Fruit fly (Drosophila melanogaster): Measurements from ENCODE around the gene Vps26.

The Vps26 gene

DNA sequence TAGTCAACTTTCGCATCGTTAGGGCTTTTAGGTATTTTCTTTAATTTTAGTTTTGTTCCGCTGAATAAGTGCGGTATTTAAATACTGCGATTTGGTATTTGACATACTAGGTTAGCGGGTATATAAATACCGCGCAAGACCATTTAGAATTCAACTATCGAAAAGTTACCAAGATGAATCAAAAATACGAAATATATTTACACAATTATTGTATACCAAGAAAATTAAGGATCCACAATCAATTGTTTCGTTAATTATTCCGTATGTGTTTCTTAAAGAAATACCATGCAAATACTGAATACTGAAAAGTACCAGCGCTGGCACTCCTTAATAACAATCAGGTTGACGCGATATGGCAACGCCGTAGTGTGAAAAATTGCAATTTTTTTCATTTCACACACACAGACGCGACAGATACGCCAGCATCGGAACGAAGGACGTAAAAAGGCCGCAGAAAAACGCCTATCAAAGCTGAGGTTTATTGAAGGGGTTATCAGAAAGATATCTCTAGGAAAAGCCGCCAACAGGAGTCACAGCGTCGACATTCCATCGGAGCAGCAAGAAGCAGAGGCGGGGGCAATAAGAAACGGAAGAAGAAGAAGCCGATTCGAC, at the start of gene Vps26, which contains the start of gene Pgam5:
Vps26 (plus strand) TSS at position 339 of the 612 bp plus-strand sequence.
Pgam5 (minus strand) TSS at position 51 of the 612 bp plus-strand sequence.
- no peak for TF ChIP-seq cnc (optimal IDR thresholded peaks at IDR 0.05)
- TF ChIP-seq CG14711 (tag; optimal IDR thresholded peaks at IDR 0.05) = peak; percentile 5
- no peak for TF ChIP-seq cic (GFP tag; optimal IDR thresholded peaks at IDR 0.05)
- no peak for TF ChIP-seq CG1620 (GFP tag; optimal IDR thresholded peaks at IDR 0.05)
- TF ChIP-seq CG12768 (GFP tag; optimal IDR thresholded peaks at IDR 0.05) = no peak
- no peak for TF ChIP-seq ovo (GFP tag; optimal IDR thresholded peaks at IDR 0.05)
- no peak for TF ChIP-seq bab1 (GFP tag; optimal IDR thresholded peaks at IDR 0.05)
- TF ChIP-seq CG11617 (GFP tag; optimal IDR thresholded peaks at IDR 0.05) = no peak
- TF ChIP-seq Crg-1 (GFP tag; optimal IDR thresholded peaks at IDR 0.05) = no peak
- TF ChIP-seq CG5204 (GFP tag; optimal IDR thresholded peaks at IDR 0.05) = no peak
- TF ChIP-seq Hr96 (GFP tag; optimal IDR thresholded peaks at IDR 0.05) = no peak
- no peak for TF ChIP-seq toe (GFP tag; optimal IDR thresholded peaks at IDR 0.05)
- TF ChIP-seq CG7045 (GFP tag; optimal IDR thresholded peaks at IDR 0.05) = no peak
- no peak for TF ChIP-seq CG7101 (tag; optimal IDR thresholded peaks at IDR 0.05)
- peak; percentile 67 for TF ChIP-seq tj (GFP tag; optimal IDR thresholded peaks at IDR 0.05)
- TF ChIP-seq Mnt (GFP tag; optimal IDR thresholded peaks at IDR 0.05) = peak; percentile 52
- peak; percentile 12 for TF ChIP-seq pad (GFP tag; optimal IDR thresholded peaks at IDR 0.05)
- TF ChIP-seq kay (GFP tag; ENCODE audit: borderline replicate concordance) = no peak

DNA sequence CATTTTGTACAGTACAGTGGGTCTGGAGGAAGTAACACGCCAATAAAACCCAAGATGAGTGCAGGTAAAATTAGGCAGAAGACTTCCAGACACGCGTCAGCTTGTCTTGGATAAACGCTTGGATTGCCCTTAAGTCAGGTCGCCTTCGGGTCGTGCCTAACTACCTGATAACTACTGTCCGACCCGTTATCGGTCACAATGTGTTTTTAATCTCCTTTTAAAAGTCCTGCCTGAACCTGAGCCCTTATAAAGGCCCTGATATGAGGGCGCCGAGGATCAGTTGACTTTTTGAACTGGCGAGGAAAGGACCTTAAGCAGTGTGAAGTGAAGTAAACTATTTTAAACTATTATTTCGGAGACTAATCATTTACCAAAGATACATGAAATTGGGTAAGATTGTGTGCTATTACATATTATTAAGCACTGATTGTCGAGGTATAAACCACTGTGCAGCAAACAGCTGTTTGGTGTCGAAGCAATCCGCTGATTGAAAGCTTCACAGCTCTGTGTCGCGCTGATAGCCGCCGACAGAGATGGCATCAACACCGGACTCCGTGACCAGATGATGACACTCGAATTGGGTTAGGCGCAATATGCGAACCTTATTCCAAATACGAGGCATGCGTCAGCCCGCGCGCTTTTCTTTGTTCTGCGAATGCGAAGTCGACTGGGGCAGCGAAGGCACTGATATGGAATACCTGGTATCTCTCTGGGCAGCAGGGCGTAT, 49.6 kb upstream of the Vps26 start:
- no peak for TF ChIP-seq bab1 (GFP tag; optimal IDR thresholded peaks at IDR 0.05)
- TF ChIP-seq pad (GFP tag; optimal IDR thresholded peaks at IDR 0.05) = no peak
- no peak for TF ChIP-seq CG5204 (GFP tag; optimal IDR thresholded peaks at IDR 0.05)
- no peak for TF ChIP-seq Clk (GFP tag; optimal IDR thresholded peaks at IDR 0.05)
- TF ChIP-seq toe (GFP tag; optimal IDR thresholded peaks at IDR 0.05) = no peak

DNA sequence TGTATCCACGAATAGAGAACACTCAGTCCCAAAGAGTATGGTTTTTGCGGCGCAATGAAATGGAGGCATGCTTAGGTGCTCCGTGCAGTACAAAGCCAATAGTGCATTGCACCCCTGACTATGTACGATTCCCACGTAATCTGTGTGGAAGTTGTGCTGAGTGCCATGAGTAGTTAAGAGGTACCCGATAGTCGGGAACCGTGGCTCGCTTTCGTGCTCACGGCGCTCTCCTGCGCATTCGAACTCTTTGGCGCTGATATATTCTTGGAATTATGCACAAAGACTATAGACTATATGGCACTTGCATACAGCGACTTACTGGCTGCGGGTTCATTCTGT, 49.1 kb upstream of the Vps26 start:
- TF ChIP-seq tj (GFP tag; optimal IDR thresholded peaks at IDR 0.05) (no peak), pad (GFP tag; optimal IDR thresholded peaks at IDR 0.05) (no peak), Clk (GFP tag; optimal IDR thresholded peaks at IDR 0.05) (no peak), Crg-1 (GFP tag; optimal IDR thresholded peaks at IDR 0.05) (peak; percentile 5), CG14711 (tag; optimal IDR thresholded peaks at IDR 0.05) (no peak), kay (GFP tag; ENCODE audit: borderline replicate concordance) (no peak), CG12768 (GFP tag; optimal IDR thresholded peaks at IDR 0.05) (peak; percentile 41), bab1 (GFP tag; optimal IDR thresholded peaks at IDR 0.05) (no peak), CG1620 (GFP tag; optimal IDR thresholded peaks at IDR 0.05) (no peak), CG7045 (GFP tag; optimal IDR thresholded peaks at IDR 0.05) (no peak), CG33017 (tag; optimal IDR thresholded peaks at IDR 0.05) (no peak), CG11617 (GFP tag; optimal IDR thresholded peaks at IDR 0.05) (peak; percentile 8), Mnt (GFP tag; optimal IDR thresholded peaks at IDR 0.05) (no peak), cnc (optimal IDR thresholded peaks at IDR 0.05) (no peak), ovo (GFP tag; optimal IDR thresholded peaks at IDR 0.05) (peak; percentile 5), toe (GFP tag; optimal IDR thresholded peaks at IDR 0.05) (no peak), Hr96 (GFP tag; optimal IDR thresholded peaks at IDR 0.05) (peak; percentile 15), CG5204 (GFP tag; optimal IDR thresholded peaks at IDR 0.05) (no peak), CG7101 (tag; optimal IDR thresholded peaks at IDR 0.05) (peak; percentile 8), cic (GFP tag; optimal IDR thresholded peaks at IDR 0.05) (peak; percentile 19)

DNA sequence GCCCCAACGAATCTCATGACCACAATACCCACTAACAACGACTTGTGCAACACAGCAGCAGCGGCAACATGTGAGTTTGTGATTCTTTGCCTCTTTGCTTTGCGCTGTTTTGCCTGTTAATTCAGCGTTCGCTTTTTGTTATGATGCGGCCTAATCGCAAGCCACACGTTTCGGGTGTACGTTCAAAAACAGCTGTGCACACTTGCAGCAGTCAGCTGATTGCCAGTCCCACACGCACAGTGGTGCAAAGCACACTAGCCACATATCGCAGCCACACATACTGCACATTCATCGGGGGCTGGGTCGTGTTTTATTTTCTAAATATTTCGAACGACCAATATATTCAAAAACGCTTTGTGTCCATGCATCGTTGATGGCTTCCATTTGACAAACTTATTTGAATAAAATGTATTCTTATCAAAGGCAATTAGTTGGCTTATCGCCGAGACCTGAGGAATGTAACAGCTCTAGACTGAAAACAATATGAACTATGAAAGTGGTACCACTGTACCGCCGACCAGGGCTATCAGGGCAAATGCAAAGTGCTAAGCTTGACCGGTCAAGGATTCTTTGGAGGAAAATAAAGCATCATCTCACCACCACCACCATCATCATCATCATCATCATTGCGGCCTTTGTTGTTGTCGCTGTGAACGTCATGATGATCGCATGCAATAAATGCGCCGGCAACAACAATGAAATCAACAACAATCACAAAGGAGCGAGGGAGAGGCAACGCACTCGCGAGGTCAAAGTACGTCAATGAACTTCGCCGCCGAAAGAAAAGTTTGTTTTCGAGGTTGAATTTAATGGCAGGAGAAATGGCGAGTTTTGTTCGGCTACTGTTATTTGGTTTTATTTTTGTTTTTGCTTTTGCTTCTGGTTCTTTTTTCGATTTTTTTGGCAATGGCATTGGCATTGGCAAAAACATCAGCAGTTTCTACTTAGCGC, 47.5 kb upstream of the Vps26 start:
- TF ChIP-seq tj (GFP tag; optimal IDR thresholded peaks at IDR 0.05) (no peak), bab1 (GFP tag; optimal IDR thresholded peaks at IDR 0.05) (no peak), CG7101 (tag; optimal IDR thresholded peaks at IDR 0.05) (no peak), toe (GFP tag; optimal IDR thresholded peaks at IDR 0.05) (no peak), pad (GFP tag; optimal IDR thresholded peaks at IDR 0.05) (no peak), CG33017 (tag; optimal IDR thresholded peaks at IDR 0.05) (no peak), Hr96 (GFP tag; optimal IDR thresholded peaks at IDR 0.05) (no peak), Mnt (GFP tag; optimal IDR thresholded peaks at IDR 0.05) (no peak), Clk (GFP tag; optimal IDR thresholded peaks at IDR 0.05) (no peak), cnc (optimal IDR thresholded peaks at IDR 0.05) (no peak)

DNA sequence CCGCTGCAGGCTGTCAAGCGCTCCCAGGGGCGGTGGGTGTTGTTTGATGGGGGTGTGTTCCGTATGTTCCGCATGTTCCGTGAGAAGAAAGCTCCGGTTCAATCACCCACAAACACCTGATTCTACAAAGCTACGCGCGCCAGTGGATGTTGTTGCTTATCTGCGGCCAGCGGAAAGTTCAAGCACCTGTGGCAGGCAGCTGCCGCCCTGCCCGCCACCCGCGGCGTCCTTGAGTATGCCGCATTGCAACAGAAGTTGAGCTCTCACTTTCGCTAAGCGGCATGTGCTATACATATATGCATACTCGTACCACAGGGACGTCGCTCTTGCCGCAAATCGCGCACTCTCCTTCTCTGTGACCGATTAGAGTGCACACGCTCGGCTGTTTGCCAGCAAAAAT, 45.6 kb upstream of the Vps26 start:
- TF ChIP-seq pad (GFP tag; optimal IDR thresholded peaks at IDR 0.05) = no peak
- no peak for TF ChIP-seq Clk (GFP tag; optimal IDR thresholded peaks at IDR 0.05)
- TF ChIP-seq Mnt (GFP tag; optimal IDR thresholded peaks at IDR 0.05) = peak; percentile 36
- TF ChIP-seq ovo (GFP tag; optimal IDR thresholded peaks at IDR 0.05) = no peak
- no peak for TF ChIP-seq CG1620 (GFP tag; optimal IDR thresholded peaks at IDR 0.05)
